Worm (Caenorhabditis elegans): ENCODE measurements around the gene srh-308.
"Not testable (repeated sequence)": the region's sequence is repeated elsewhere in the genome, so short reads cannot be mapped to it uniquely, and the experiment has no call there.

DNA sequence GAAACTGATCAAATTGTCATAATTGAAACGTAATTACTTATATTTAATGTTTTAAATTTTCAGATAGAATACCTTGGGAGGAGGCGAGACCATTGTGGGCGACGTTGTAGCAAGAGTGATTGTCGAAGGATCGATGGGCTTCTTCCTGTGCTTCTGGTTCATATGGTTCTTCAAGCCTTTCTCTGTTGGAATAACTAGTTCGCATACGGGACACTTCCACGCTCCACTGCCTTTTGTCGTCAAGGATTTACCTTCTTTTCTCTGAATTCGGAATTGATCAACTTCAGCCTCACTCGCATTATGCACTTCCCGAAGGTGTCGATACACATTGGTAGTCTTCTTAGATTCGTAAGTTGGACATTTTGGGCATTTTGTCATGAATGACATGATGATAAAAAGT lies 31.9 kb upstream of the srh-308 start, which contains the start of gene F58D12.1:
- TF ChIP-seq nfya-1 (tag; optimal IDR thresholded peaks at IDR 0.05); lin-11 (tag; optimal IDR thresholded peaks at IDR 0.05); dmd-4 (tag; optimal IDR thresholded peaks at IDR 0.05; ENCODE audit: borderline replicate concordance); fax-1 (tag; optimal IDR thresholded peaks at IDR 0.05); pqm-1 (tag; optimal IDR thresholded peaks at IDR 0.05); ttx-3 (tag; optimal IDR thresholded peaks at IDR 0.05); sdc-2 (tag; optimal IDR thresholded peaks at IDR 0.05); unc-55 (GFP tag; optimal IDR thresholded peaks at IDR 0.05); fkh-10 (GFP tag; optimal IDR thresholded peaks at IDR 0.05); ztf-16 (tag; optimal IDR thresholded peaks at IDR 0.05): not testable (repeated sequence)
